Fruit fly (Drosophila melanogaster): ENCODE results near the gene ras.

- no peak for TF ChIP-seq CG8478 (optimal IDR thresholded peaks at IDR 0.05)
- no peak for TF ChIP-seq psq (optimal IDR thresholded peaks at IDR 0.05)
- no peak for TF ChIP-seq EcR (GFP tag; optimal IDR thresholded peaks at IDR 0.05)
- TF ChIP-seq pan (optimal IDR thresholded peaks at IDR 0.05): no peak
- TF ChIP-seq usp (GFP tag; optimal IDR thresholded peaks at IDR 0.05): no peak
- no peak for TF ChIP-seq Dll (optimal IDR thresholded peaks at IDR 0.05)
Observed at dm6 chrX:10729196-10729835, 15.0 kb upstream of the ras start.

All from whole organism.